Worm (Caenorhabditis elegans) whole organism, L4 larva: ENCODE results near the gene nep-13.

Experiments used
- F10B5.3 ChIP-seq: sonication (generic microtip); optimal IDR thresholded peaks from 2 replicates; lab custom pipeline; 2016; ENCODE audit warnings: mild to moderate bottlenecking, missing genetic modification characterization, missing compliant biosample characterization
- F26F4.8 ChIP-seq: fragments of 200-800 bp; sonication (Bioruptor generic); conservative IDR thresholded peaks from 2 replicates; pipeline ENCODE4 v1.3.6; 2022; ENCODE audit warnings: missing genetic modification characterization, missing compliant biosample characterization
- F37D6.2 ChIP-seq: sonication (generic microtip); optimal IDR thresholded peaks from 2 replicates; lab custom pipeline; 2016; ENCODE audit warnings: mild to moderate bottlenecking, missing genetic modification characterization, missing compliant biosample characterization
- F49E8.2 ChIP-seq: sonication (generic microtip); optimal IDR thresholded peaks from 2 replicates; lab custom pipeline; 2016; ENCODE audit warnings: missing compliant biosample characterization, mild to moderate bottlenecking, missing genetic modification characterization, borderline replicate concordance
- T20F7.1 ChIP-seq: fragments of 200-800 bp; sonication (Bioruptor generic); optimal IDR thresholded peaks from 2 replicates; lab custom pipeline; 2018; ENCODE audit warnings: mild to moderate bottlenecking, missing genetic modification characterization, missing compliant biosample characterization
- Y105C5A.15 ChIP-seq: fragments of 200-800 bp; sonication (Bioruptor generic); IDR thresholded peaks from 2 replicates; pipeline ENCODE4 v1.3.6; 2022; ENCODE audit warnings: missing genetic modification characterization, missing compliant biosample characterization
- aha-1 ChIP-seq: fragments of 150-350 bp; peaks from one replicate; lab custom pipeline; 2014; ENCODE audit warnings: missing biosample characterization, missing genetic modification characterization
- aly-2 ChIP-seq: sonication (generic microtip); optimal IDR thresholded peaks from 2 replicates; lab custom pipeline; 2018; ENCODE audit warnings: missing biosample characterization, missing genetic modification characterization
- arid-1 ChIP-seq: fragments of 200-800 bp; sonication (Bioruptor generic); conservative IDR thresholded peaks from 2 replicates; pipeline ENCODE4 v1.3.6; 2022; ENCODE audit warnings: missing genetic modification reagents, missing genetic modification characterization, missing compliant biosample characterization
- attf-4 ChIP-seq: sonication (generic microtip); optimal IDR thresholded peaks from 3 replicates; lab custom pipeline; 2017; ENCODE audit warnings: missing biosample characterization, missing genetic modification characterization
- ceh-28 ChIP-seq: fragments of 150-350 bp; optimal IDR thresholded peaks from 2 replicates; lab custom pipeline; 2014; ENCODE audit warnings: missing biosample characterization, missing genetic modification reagents, missing genetic modification characterization
- cey-2 ChIP-seq: sonication (generic microtip); optimal IDR thresholded peaks from 3 replicates; lab custom pipeline; 2017; ENCODE audit warnings: missing genetic modification characterization, mild to moderate bottlenecking, missing compliant biosample characterization, antibody characterized with exemption, borderline replicate concordance; ENCODE audit not compliant: insufficient read depth
- dmd-6 ChIP-seq: fragments of 200-800 bp; sonication (Bioruptor generic); IDR thresholded peaks from 2 replicates; pipeline ENCODE4 v1.3.6; 2022; ENCODE audit warnings: missing genetic modification reagents, missing genetic modification characterization, missing compliant biosample characterization
- dpl-1 ChIP-seq: fragments of 150-350 bp; optimal IDR thresholded peaks from 2 replicates; lab custom pipeline; 2014; ENCODE audit warnings: missing biosample characterization, missing genetic modification reagents, missing genetic modification characterization
- duxl-1 ChIP-seq: sonication (generic microtip); optimal IDR thresholded peaks from 2 replicates; lab custom pipeline; 2016; ENCODE audit warnings: mild to moderate bottlenecking, missing genetic modification characterization, moderate library complexity, missing compliant biosample characterization; ENCODE audit not compliant: poor library complexity
- fkh-10 ChIP-seq: fragments of 150-350 bp; optimal IDR thresholded peaks from 2 replicates; lab custom pipeline; 2014; ENCODE audit warnings: missing biosample characterization, missing genetic modification reagents, missing genetic modification characterization
- hif-1 ChIP-seq, 2 experiments: sonication (generic microtip); optimal IDR thresholded peaks; 2 replicates each; lab custom pipeline; 2016 to 2017; ENCODE audit warnings: missing compliant biosample characterization in 2 of 2, missing genetic modification characterization in 2 of 2, missing genetic modification reagents in 2 of 2, missing genotype in 2 of 2, mild to moderate bottlenecking in 1 of 2
- hlh-11 ChIP-seq: fragments of 200-800 bp; sonication (Bioruptor generic); optimal IDR thresholded peaks from 2 replicates; lab custom pipeline; 2018; ENCODE audit warnings: mild to moderate bottlenecking, missing genetic modification characterization, missing compliant biosample characterization
- lin-1 ChIP-seq: fragments of 200-800 bp; sonication (Bioruptor generic); IDR thresholded peaks from 2 replicates; pipeline ENCODE4 v1.3.6; 2022; ENCODE audit warnings: missing genetic modification reagents, missing genetic modification characterization, missing compliant biosample characterization
- lin-15B ChIP-seq: fragments of 150-350 bp; sonication (generic microtip); optimal IDR thresholded peaks from 3 replicates; lab custom pipeline; 2014; ENCODE audit warnings: missing biosample characterization, missing genetic modification characterization
- lin-38 ChIP-seq: fragments of 200-800 bp; sonication (Bioruptor generic); IDR thresholded peaks from 2 replicates; pipeline ENCODE4 v1.3.6; 2022; ENCODE audit warnings: missing genetic modification reagents, missing genetic modification characterization, missing compliant biosample characterization
- madf-9 ChIP-seq: fragments of 200-800 bp; sonication (Bioruptor generic); conservative IDR thresholded peaks from 2 replicates; pipeline ENCODE4 v1.3.6; 2022; ENCODE audit warnings: missing genetic modification reagents, missing genetic modification characterization, missing compliant biosample characterization
- nhr-102 ChIP-seq: sonication (generic microtip); optimal IDR thresholded peaks from 2 replicates; lab custom pipeline; 2016; ENCODE audit warnings: mild to moderate bottlenecking, missing genetic modification characterization, moderate library complexity, missing compliant biosample characterization
- nhr-111 ChIP-seq: fragments of 200-800 bp; sonication (Bioruptor generic); optimal IDR thresholded peaks from 2 replicates; lab custom pipeline; 2018; ENCODE audit warnings: mild to moderate bottlenecking, missing genetic modification characterization, missing compliant biosample characterization
- rbr-2 ChIP-seq: sonication (generic microtip); optimal IDR thresholded peaks from 2 replicates; lab custom pipeline; 2016; ENCODE audit warnings: missing genotype, missing genetic modification characterization, missing compliant biosample characterization
- skn-1 ChIP-seq: fragments of 150-350 bp; optimal IDR thresholded peaks from 2 replicates; lab custom pipeline; 2014; ENCODE audit warnings: missing biosample characterization, missing genetic modification characterization
- tra-1 ChIP-seq: fragments of 200-800 bp; sonication (Bioruptor generic); IDR thresholded peaks from 2 replicates; pipeline ENCODE4 v1.3.6; 2022; ENCODE audit warnings: missing genetic modification reagents, missing genetic modification characterization, missing compliant biosample characterization
- unc-39 ChIP-seq: sonication (generic microtip); optimal IDR thresholded peaks from 2 replicates; lab custom pipeline; 2017; ENCODE audit warnings: missing biosample characterization, missing genetic modification characterization
- unc-62 ChIP-seq, 3 experiments: fragments of 150-350 bp in 1 of 3; sonication (generic microtip); optimal IDR thresholded peaks in 2 of 3; peaks in 1 of 3; 1 replicate in 1 of 3; 2 replicates in 2 of 3; lab custom pipeline; 2014 to 2017; ENCODE audit warnings: missing biosample characterization in 3 of 3, missing genetic modification characterization in 3 of 3, missing genetic modification reagents in 3 of 3, missing genotype in 1 of 3
- vab-7 ChIP-seq: fragments of 200-800 bp; sonication (Bioruptor generic); IDR thresholded peaks from 2 replicates; pipeline ENCODE4 v1.3.6; 2022; ENCODE audit warnings: missing genetic modification reagents, missing genetic modification characterization, missing compliant biosample characterization
- zag-1 ChIP-seq: fragments of 150-350 bp; optimal IDR thresholded peaks from 2 replicates; lab custom pipeline; 2014; ENCODE audit warnings: missing biosample characterization, missing genetic modification characterization
- zip-11 ChIP-seq: fragments of 200-800 bp; sonication (Bioruptor generic); IDR thresholded peaks from 2 replicates; pipeline ENCODE4 v1.3.6; 2022; ENCODE audit warnings: missing genetic modification characterization, missing compliant biosample characterization
- ztf-11 ChIP-seq: fragments of 150-350 bp; optimal IDR thresholded peaks from 2 replicates; lab custom pipeline; 2014; ENCODE audit warnings: missing biosample characterization, missing genetic modification characterization

nep-13 gene

DNA sequence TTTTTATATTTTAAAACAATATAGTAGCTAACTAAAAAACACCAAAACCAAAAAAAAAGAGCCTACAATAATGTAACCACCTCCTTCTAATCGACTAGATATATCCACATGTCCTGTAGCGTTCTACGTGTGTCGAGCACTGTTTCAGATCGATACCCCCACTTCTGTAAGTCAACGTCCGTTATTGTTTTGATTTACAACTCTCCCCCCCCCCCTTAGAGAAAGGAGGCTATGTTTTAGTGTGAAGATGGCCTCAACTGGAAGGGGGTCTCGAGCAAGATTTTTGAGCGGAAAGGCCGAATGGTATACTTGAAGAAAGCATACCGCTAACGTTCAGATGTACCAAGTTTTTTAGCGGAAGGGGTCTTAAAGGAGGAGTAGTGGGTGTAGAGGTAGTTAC is 4.8 kb upstream of the nep-13 start, which contains the start of gene F02E11.4:
Gene F02E11.4 (minus strand): TSS at position 101 of the 400 bp plus-strand sequence.
- TF ChIP-seq ceh-28 (tag; lab: Kevin White, UChicago), result no peak
- no peak for TF ChIP-seq madf-9 (GFP tag; lab: Robert Waterston, UW)
- peak in 1 of 2 experiments; percentile 6 for TF ChIP-seq unc-62 (GFP tag; optimal IDR thresholded peaks at IDR 0.05 in 1 of 2; lab: Kevin White, UChicago)
- no peak for TF ChIP-seq unc-62 (tag; optimal IDR thresholded peaks at IDR 0.05; lab: Kevin White, UChicago)
- TF ChIP-seq aly-2 (tag; lab: Kevin White, UChicago), result no peak
- TF ChIP-seq hlh-11 (tag; lab: Kevin White, UChicago), result no peak
- TF ChIP-seq hif-1 (tag; optimal IDR thresholded peaks at IDR 0.05; lab: Kevin White, UChicago), result no peak
- TF ChIP-seq cey-2 (tag; lab: Kevin White, UChicago), result no peak
- no peak for TF ChIP-seq nhr-102 (tag; lab: Kevin White, UChicago)
- TF ChIP-seq skn-1 (tag; lab: Kevin White, UChicago), result no peak
- TF ChIP-seq lin-15B, result no peak
- no peak for TF ChIP-seq fkh-10
- TF ChIP-seq arid-1 (GFP tag; lab: Robert Waterston, UW), result 0 out of 2 replicates have a peak, but pooled peaks have one; percentile 34
- no peak for TF ChIP-seq duxl-1
- TF ChIP-seq dpl-1 (GFP tag; lab: Kevin White, UChicago), result no peak
- no peak for TF ChIP-seq rbr-2 (tag; lab: Kevin White, UChicago)
- no peak for TF ChIP-seq zip-11 (GFP tag; lab: Robert Waterston, UW)
- no peak for TF ChIP-seq F10B5.3 (tag; lab: Kevin White, UChicago)
- no peak for TF ChIP-seq F26F4.8 (GFP tag; lab: Robert Waterston, UW)
- TF ChIP-seq vab-7 (GFP tag; lab: Robert Waterston, UW), result no peak
- TF ChIP-seq aha-1 (tag; lab: Kevin White, UChicago), result peak; percentile 59

DNA sequence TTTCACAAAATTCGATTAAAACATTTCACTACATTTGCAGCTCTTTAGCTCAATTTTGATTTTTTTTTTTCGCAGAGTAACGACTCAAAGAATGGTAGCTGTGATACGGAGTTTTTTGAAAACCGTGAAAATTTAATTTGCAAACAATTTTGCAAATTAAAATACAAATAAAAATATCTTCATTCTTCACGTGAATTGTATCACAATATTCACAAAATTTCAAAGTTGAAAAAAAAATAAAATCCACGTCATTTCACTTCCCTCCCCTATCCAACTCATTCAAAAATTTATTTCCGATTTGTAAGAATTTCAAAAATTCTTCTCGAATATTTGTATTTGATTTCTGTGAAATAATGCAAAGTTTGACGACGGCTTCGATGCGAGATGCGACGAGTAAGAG is 3.8 kb upstream of the nep-13 start, which contains the start of gene wht-4:
Gene wht-4 (plus strand): TSS at position 301 of the 400 bp plus-strand sequence.
- TF ChIP-seq T20F7.1, result no peak
- TF ChIP-seq madf-9 (GFP tag; lab: Robert Waterston, UW), result no peak
- no peak for TF ChIP-seq dmd-6
- peak in 1 of 2 experiments; percentile 62 for TF ChIP-seq unc-62 (GFP tag; optimal IDR thresholded peaks at IDR 0.05 in 1 of 2; lab: Kevin White, UChicago)
- TF ChIP-seq unc-62 (tag; optimal IDR thresholded peaks at IDR 0.05; lab: Kevin White, UChicago), result no peak
- no peak for TF ChIP-seq unc-39 (tag; lab: Kevin White, UChicago)

DNA sequence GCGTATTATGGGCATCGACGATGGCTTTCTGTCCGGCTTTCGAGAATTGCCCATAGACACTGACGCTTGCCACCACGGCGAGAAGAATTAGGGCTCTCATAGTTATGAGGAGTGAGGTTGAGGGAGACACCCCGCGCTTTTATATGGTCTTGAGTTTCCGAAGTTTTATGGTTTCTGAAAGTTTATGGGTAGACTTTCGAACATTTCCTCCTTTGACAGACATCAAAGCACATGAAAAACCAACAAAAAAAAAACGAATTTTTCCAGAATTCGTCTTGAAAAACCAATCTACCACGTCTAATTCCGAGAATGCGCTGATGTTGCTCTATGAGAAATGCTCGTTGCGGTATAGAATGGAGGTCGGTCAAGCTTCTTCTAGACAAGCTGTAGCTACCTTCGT is 2.1 kb downstream of the nep-13 start, which contains the start of gene scl-15:
Gene scl-15 (minus strand): TSS at position 101 of the 400 bp plus-strand sequence.
- TF ChIP-seq F49E8.2 (tag; lab: Kevin White, UChicago) (no peak), unc-62 (GFP tag; optimal IDR thresholded peaks at IDR 0.05 in 1 of 2; lab: Kevin White, UChicago) (no peak), unc-62 (tag; optimal IDR thresholded peaks at IDR 0.05; lab: Kevin White, UChicago) (no peak), attf-4 (no peak), zag-1 (tag; lab: Kevin White, UChicago) (no peak), Y105C5A.15 (GFP tag; lab: Robert Waterston, UW) (no peak), lin-38 (GFP tag; lab: Robert Waterston, UW) (no peak), nhr-111 (GFP tag; lab: Kevin White, UChicago) (no peak), rbr-2 (tag; lab: Kevin White, UChicago) (no peak), aly-2 (tag; lab: Kevin White, UChicago) (no peak), dpl-1 (GFP tag; lab: Kevin White, UChicago) (no peak), lin-1 (GFP tag; lab: Robert Waterston, UW) (no peak), tra-1 (GFP tag; lab: Robert Waterston, UW) (no peak), zip-11 (GFP tag; lab: Robert Waterston, UW) (no peak), ztf-11 (tag; lab: Kevin White, UChicago) (no peak), unc-39 (tag; lab: Kevin White, UChicago) (no peak)

DNA sequence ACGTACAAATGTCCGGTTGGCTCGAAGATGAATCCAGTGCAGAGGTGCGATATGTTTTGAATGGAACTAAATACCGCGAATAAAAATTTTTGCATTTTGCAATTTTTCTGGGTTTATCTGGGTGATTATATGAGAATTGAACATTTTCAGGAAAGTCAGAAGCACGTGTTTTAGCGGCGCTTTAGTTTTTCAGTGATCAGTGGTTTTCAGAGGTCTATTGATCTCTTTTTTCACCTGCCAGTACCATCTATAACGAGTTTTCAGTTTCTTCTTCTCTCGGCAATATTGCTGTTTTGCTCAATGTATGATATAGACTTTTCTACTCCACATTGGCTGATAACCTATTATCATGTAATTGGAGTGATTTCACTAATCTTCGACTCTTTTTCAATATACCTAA is 4.6 kb downstream of the nep-13 start, which contains the start of gene sri-63:
Gene sri-63 (plus strand): TSS at position 301 of the 400 bp plus-strand sequence.
- TF ChIP-seq unc-62 (GFP tag; optimal IDR thresholded peaks at IDR 0.05 in 1 of 2; lab: Kevin White, UChicago) (peak in 1 of 2 experiments; percentile 46), unc-62 (tag; optimal IDR thresholded peaks at IDR 0.05; lab: Kevin White, UChicago) (no peak), F37D6.2 (tag; lab: Kevin White, UChicago) (no peak)
